Fruit fly (Drosophila melanogaster): Measurements from ENCODE around the gene CG5346.

CG5346 gene

dm6 chr3R:22518285-22518684 is 10.2 kb downstream of the CG5346 start (continued):
- no peak for TF ChIP-seq jim (GFP tag; optimal IDR thresholded peaks at IDR 0.05)
- TF ChIP-seq Hr78 (GFP tag; optimal IDR thresholded peaks at IDR 0.05): no peak
- no peak for TF ChIP-seq sv (GFP tag; optimal IDR thresholded peaks at IDR 0.05)
- no peak for TF ChIP-seq usp (GFP tag; optimal IDR thresholded peaks at IDR 0.05)
- TF ChIP-seq Mio (GFP tag; optimal IDR thresholded peaks at IDR 0.05): no peak
- no peak for TF ChIP-seq tai (GFP tag; optimal IDR thresholded peaks at IDR 0.05)
- TF ChIP-seq fru (GFP tag; optimal IDR thresholded peaks at IDR 0.05): peak; percentile 11
- no peak for TF ChIP-seq Rel (GFP tag; optimal IDR thresholded peaks at IDR 0.05)
- TF ChIP-seq Rel (tag; optimal IDR thresholded peaks at IDR 0.05): peak; percentile 17
- TF ChIP-seq rgr (GFP tag; optimal IDR thresholded peaks at IDR 0.05): peak; percentile 60
- no peak for TF ChIP-seq CrebA (GFP tag; optimal IDR thresholded peaks at IDR 0.05; ENCODE audit: borderline replicate concordance)
- no peak for TF ChIP-seq brk (GFP tag; optimal IDR thresholded peaks at IDR 0.05)
- TF ChIP-seq N (GFP tag; optimal IDR thresholded peaks at IDR 0.05): no peak
- TF ChIP-seq ey (GFP tag; optimal IDR thresholded peaks at IDR 0.05): no peak

- TF ChIP-seq OdsH (GFP tag; optimal IDR thresholded peaks at IDR 0.05): no peak
- no peak for TF ChIP-seq fru (GFP tag; optimal IDR thresholded peaks at IDR 0.05)
- peak in 1 of 2 experiments; percentile 5 for TF ChIP-seq foxo (GFP tag; optimal IDR thresholded peaks at IDR 0.05)
Measured at dm6 chr3R:22515384-22515783, 13.1 kb downstream of the CG5346 start.

dm6 chr3R:22503630-22504029 is 24.8 kb downstream of the CG5346 start:
- TF ChIP-seq woc (GFP tag; optimal IDR thresholded peaks at IDR 0.05) (no peak), dl (GFP tag; optimal IDR thresholded peaks at IDR 0.05; ENCODE audit: insufficient read depth in 1 of 2, partially characterized antibody in 2 of 2) (no peak), Abd-B (GFP tag; optimal IDR thresholded peaks at IDR 0.05) (no peak), N (GFP tag; optimal IDR thresholded peaks at IDR 0.05) (no peak), Hnf4 (GFP tag; optimal IDR thresholded peaks at IDR 0.05) (no peak), psq (GFP tag; optimal IDR thresholded peaks at IDR 0.05) (no peak), lola (GFP tag; optimal IDR thresholded peaks at IDR 0.05) (no peak), Dif (GFP tag; optimal IDR thresholded peaks at IDR 0.05; ENCODE audit: partially characterized antibody) (no peak), sage (GFP tag; optimal IDR thresholded peaks at IDR 0.05) (no peak), CrebA (GFP tag; optimal IDR thresholded peaks at IDR 0.05; ENCODE audit: borderline replicate concordance) (no peak), HLH106 (tag; optimal IDR thresholded peaks at IDR 0.05) (no peak)

- no peak for TF ChIP-seq dl (GFP tag; optimal IDR thresholded peaks at IDR 0.05; ENCODE audit: insufficient read depth in 1 of 2, partially characterized antibody in 2 of 2)
- TF ChIP-seq N (GFP tag; optimal IDR thresholded peaks at IDR 0.05): no peak
- TF ChIP-seq CrebA (GFP tag; optimal IDR thresholded peaks at IDR 0.05; ENCODE audit: borderline replicate concordance): no peak
- TF ChIP-seq Mio (GFP tag; optimal IDR thresholded peaks at IDR 0.05): no peak
- no peak for TF ChIP-seq h (GFP tag; optimal IDR thresholded peaks at IDR 0.05)
- no peak for TF ChIP-seq sv (GFP tag; optimal IDR thresholded peaks at IDR 0.05)
- no peak for TF ChIP-seq sage (GFP tag; optimal IDR thresholded peaks at IDR 0.05)
- no peak for TF ChIP-seq Sp1 (GFP tag; optimal IDR thresholded peaks at IDR 0.05)
- no peak for TF ChIP-seq ey (GFP tag; optimal IDR thresholded peaks at IDR 0.05)
Measured at dm6 chr3R:22497025-22497424, 31.4 kb downstream of the CG5346 start, which contains the start of gene Octbeta1R. Octbeta1R (plus strand) TSS chr3R:22497215.

dm6 chr3R:22494523-22495309 is 33.7 kb downstream of the CG5346 start:
- TF ChIP-seq ey (GFP tag; optimal IDR thresholded peaks at IDR 0.05) (no peak), Sp1 (GFP tag; optimal IDR thresholded peaks at IDR 0.05) (no peak), Hnf4 (GFP tag; optimal IDR thresholded peaks at IDR 0.05) (no peak), woc (GFP tag; optimal IDR thresholded peaks at IDR 0.05) (no peak), CG32264 (GFP tag; optimal IDR thresholded peaks at IDR 0.05) (no peak), Jra (GFP tag; optimal IDR thresholded peaks at IDR 0.05) (no peak), fru (GFP tag; optimal IDR thresholded peaks at IDR 0.05) (peak; percentile 82), Dfd (GFP tag; optimal IDR thresholded peaks at IDR 0.05) (no peak), HLH106 (tag; optimal IDR thresholded peaks at IDR 0.05) (no peak), lola (GFP tag; optimal IDR thresholded peaks at IDR 0.05) (no peak), sv (GFP tag; optimal IDR thresholded peaks at IDR 0.05) (no peak), rgr (GFP tag; optimal IDR thresholded peaks at IDR 0.05) (no peak), Hr83 (GFP tag; optimal IDR thresholded peaks at IDR 0.05; ENCODE audit: poor library complexity, severe bottlenecking) (no peak), h (GFP tag; optimal IDR thresholded peaks at IDR 0.05) (peak; percentile 2), jim (GFP tag; optimal IDR thresholded peaks at IDR 0.05) (no peak), Rel (GFP tag; optimal IDR thresholded peaks at IDR 0.05) (no peak), Rel (tag; optimal IDR thresholded peaks at IDR 0.05) (no peak), br (GFP tag; optimal IDR thresholded peaks at IDR 0.05) (no peak)

Measured in whole organism, wandering third instar larva.